Fruit fly (Drosophila melanogaster) whole organism, embryonic: ENCODE measurements around the gene CG9932.

Experiments used
- Adf1 ChIP-seq: fragments of 200-800 bp; sonication (Bioruptor generic); IDR thresholded peaks from 2 replicates; pipeline ENCODE4 v1.3.6; 2022; ENCODE audit warnings: missing biosample characterization, missing genetic modification characterization
- Aef1 ChIP-seq: fragments of 200-800 bp; sonication (Bioruptor generic); IDR thresholded peaks from 3 replicates; pipeline ENCODE4 v1.3.6; 2022; ENCODE audit warnings: missing biosample characterization, missing genetic modification characterization
- BEAF-32 ChIP-seq: fragments of 200-800 bp; sonication (Bioruptor generic); optimal IDR thresholded peaks from 3 replicates; lab custom pipeline; 2017; ENCODE audit warnings: missing biosample characterization, missing genetic modification characterization, mild to moderate bottlenecking, moderate library complexity, missing genetic modification reagents
- CG10431 ChIP-seq: fragments of 200-800 bp; sonication (Bioruptor generic); optimal IDR thresholded peaks from 3 replicates; lab custom pipeline; 2018; ENCODE audit warnings: missing biosample characterization, mild to moderate bottlenecking, missing genetic modification characterization
- CG10462 ChIP-seq: fragments of 200-800 bp; sonication (Bioruptor generic); optimal IDR thresholded peaks from 2 replicates; lab custom pipeline; 2016; ENCODE audit warnings: missing biosample characterization, missing genetic modification characterization
- CG10543 ChIP-seq: fragments of 200-800 bp; sonication (Bioruptor generic); optimal IDR thresholded peaks from 3 replicates; lab custom pipeline; 2017; ENCODE audit warnings: missing biosample characterization, mild to moderate bottlenecking, missing genetic modification characterization, moderate library complexity
- CG15514 ChIP-seq: fragments of 200-800 bp; sonication (Bioruptor generic); optimal IDR thresholded peaks from 3 replicates; lab custom pipeline; 2017; ENCODE audit warnings: missing biosample characterization, missing genetic modification characterization, mild to moderate bottlenecking, moderate library complexity, missing genetic modification reagents
- CG15696 ChIP-seq: fragments of 200-800 bp; sonication (Bioruptor generic); optimal IDR thresholded peaks from 2 replicates; lab custom pipeline; 2019; ENCODE audit warnings: missing biosample characterization, mild to moderate bottlenecking, missing genetic modification characterization, moderate library complexity
- CG17802 ChIP-seq: fragments of 200-800 bp; sonication (Bioruptor generic); optimal IDR thresholded peaks from 2 replicates; lab custom pipeline; 2018; ENCODE audit warnings: missing biosample characterization, mild to moderate bottlenecking, missing genetic modification characterization, moderate library complexity
- CG18476 ChIP-seq: fragments of 200-800 bp; sonication (Bioruptor generic); optimal IDR thresholded peaks from 2 replicates; lab custom pipeline; 2016; ENCODE audit warnings: missing biosample characterization, mild to moderate bottlenecking, missing genetic modification characterization
- CG18599 ChIP-seq: fragments of 200-800 bp; sonication (Bioruptor generic); optimal IDR thresholded peaks from 3 replicates; lab custom pipeline; 2017; ENCODE audit warnings: missing biosample characterization, missing genetic modification characterization, mild to moderate bottlenecking, moderate library complexity, missing genetic modification reagents
- CG32532 ChIP-seq: fragments of 200-800 bp; sonication (Bioruptor generic); IDR thresholded peaks from 2 replicates; pipeline ENCODE4 v1.3.6; 2022; ENCODE audit warnings: missing biosample characterization, missing genetic modification characterization
- CG3995 ChIP-seq: fragments of 200-800 bp; sonication (Bioruptor generic); optimal IDR thresholded peaks from 3 replicates; lab custom pipeline; 2016; ENCODE audit warnings: missing biosample characterization, missing genetic modification characterization
- CG5953 ChIP-seq: fragments of 200-800 bp; sonication (Bioruptor generic); IDR thresholded peaks from 2 replicates; pipeline ENCODE4 v1.3.6; 2022; ENCODE audit warnings: missing biosample characterization, missing genetic modification characterization
- CG7372 ChIP-seq: fragments of 200-800 bp; sonication (Bioruptor generic); IDR thresholded peaks from 2 replicates; pipeline ENCODE4 v1.3.6; 2022; ENCODE audit warnings: missing biosample characterization, missing genetic modification characterization
- Deaf1 ChIP-seq: fragments of 200-800 bp; optimal IDR thresholded peaks from 3 replicates; lab custom pipeline; 2019; ENCODE audit warnings: missing biosample characterization, mild to moderate bottlenecking, missing genetic modification characterization, moderate library complexity
- Doc3 ChIP-seq: fragments of 200-800 bp; sonication (Bioruptor generic); IDR thresholded peaks from 3 replicates; pipeline ENCODE4 v1.3.6; 2022; ENCODE audit warnings: missing biosample characterization, missing genetic modification characterization; ENCODE audit not compliant: partially characterized antibody
- Fer3 ChIP-seq: fragments of 200-800 bp; sonication (Bioruptor generic); optimal IDR thresholded peaks from 2 replicates; lab custom pipeline; 2018; ENCODE audit warnings: missing biosample characterization, mild to moderate bottlenecking, missing genetic modification characterization, moderate library complexity
- HLH3B ChIP-seq: fragments of 200-800 bp; sonication (Bioruptor generic); IDR thresholded peaks from 2 replicates; pipeline ENCODE4 v1.3.6; 2022; ENCODE audit warnings: missing biosample characterization, missing genetic modification characterization
- HLH54F ChIP-seq: fragments of 200-800 bp; sonication (Bioruptor generic); optimal IDR thresholded peaks from 3 replicates; lab custom pipeline; 2016; ENCODE audit warnings: missing biosample characterization, missing genetic modification characterization
- HmgZ ChIP-seq: fragments of 200-800 bp; sonication (Bioruptor generic); optimal IDR thresholded peaks from 2 replicates; lab custom pipeline; 2018; ENCODE audit warnings: missing biosample characterization, mild to moderate bottlenecking, missing genetic modification characterization
- Hmr ChIP-seq: fragments of 200-800 bp; sonication (Bioruptor generic); optimal IDR thresholded peaks from 3 replicates; lab custom pipeline; 2017; ENCODE audit warnings: mild to moderate bottlenecking, missing biosample characterization, missing genetic modification reagents, missing genetic modification characterization
- Hr78 ChIP-seq, 2 experiments: fragments of 200-800 bp in 1 of 2; fragments of >200 bp in 1 of 2; sonication (Bioruptor generic) in 1 of 2; optimal IDR thresholded peaks; 2 replicates each; lab custom pipeline; 2017 to 2019; ENCODE audit warnings: missing biosample characterization in 2 of 2, missing genetic modification characterization in 2 of 2, mild to moderate bottlenecking in 1 of 2, moderate library complexity in 1 of 2
- Kr ChIP-seq: fragments of 200-800 bp; sonication (Bioruptor generic); optimal IDR thresholded peaks from 2 replicates; lab custom pipeline; 2017; ENCODE audit warnings: missing biosample characterization, mild to moderate bottlenecking, missing genetic modification characterization
- Neu2 ChIP-seq: fragments of 200-800 bp; sonication (Bioruptor generic); optimal IDR thresholded peaks from 3 replicates; lab custom pipeline; 2016; ENCODE audit warnings: missing biosample characterization, missing genetic modification characterization, borderline replicate concordance
- Rfx ChIP-seq: fragments of 200-800 bp; sonication (Bioruptor generic); IDR thresholded peaks from 2 replicates; pipeline ENCODE4 v1.3.6; 2022; ENCODE audit warnings: missing biosample characterization, missing genetic modification characterization
- Taf1 ChIP-seq: fragments of 200-800 bp; sonication (Bioruptor generic); IDR thresholded peaks from 2 replicates; pipeline ENCODE4 v1.3.6; 2022; ENCODE audit warnings: missing biosample characterization, missing genetic modification characterization
- Trl ChIP-seq, 3 experiments: fragments of >200 bp in 2 of 3; fragments of 200-800 bp in 1 of 3; sonication (Bioruptor generic) in 1 of 3; optimal IDR thresholded peaks; 2 replicates in 1 of 3; 3 replicates in 2 of 3; lab custom pipeline; 2016 to 2017; ENCODE audit warnings: missing biosample characterization in 1 of 3, missing genetic modification characterization in 1 of 3
- bbx ChIP-seq: fragments of 200-800 bp; sonication (Bioruptor generic); IDR thresholded peaks from 2 replicates; pipeline ENCODE4 v1.3.6; 2022; ENCODE audit warnings: missing biosample characterization, missing genetic modification characterization; ENCODE audit not compliant: partially characterized antibody
- bigmax ChIP-seq: fragments of 200-800 bp; sonication (Bioruptor generic); optimal IDR thresholded peaks from 2 replicates; lab custom pipeline; 2018; ENCODE audit warnings: missing biosample characterization, mild to moderate bottlenecking, missing genetic modification characterization
- chinmo ChIP-seq: fragments of 200-800 bp; sonication (Bioruptor generic); IDR thresholded peaks from 4 replicates; pipeline ENCODE4 v1.3.6; 2022; ENCODE audit warnings: missing biosample characterization, missing genetic modification characterization; ENCODE audit not compliant: partially characterized antibody
- dmrt11E ChIP-seq: fragments of 200-800 bp; sonication (Bioruptor generic); optimal IDR thresholded peaks from 3 replicates; lab custom pipeline; 2018; ENCODE audit warnings: missing biosample characterization, mild to moderate bottlenecking, missing genetic modification characterization, moderate library complexity
- ewg ChIP-seq: fragments of 200-800 bp; sonication (Bioruptor generic); optimal IDR thresholded peaks from 3 replicates; lab custom pipeline; 2017; ENCODE audit warnings: mild to moderate bottlenecking, missing biosample characterization, missing genetic modification reagents, missing genetic modification characterization
- grn ChIP-seq: fragments of 200-800 bp; sonication (Bioruptor generic); optimal IDR thresholded peaks from 3 replicates; lab custom pipeline; 2017; ENCODE audit warnings: missing biosample characterization, missing genetic modification characterization
- h ChIP-seq: fragments of >200 bp; optimal IDR thresholded peaks from 2 replicates; lab custom pipeline; 2017
- hth ChIP-seq: fragments of >200 bp; optimal IDR thresholded peaks from 2 replicates; lab custom pipeline; 2017; ENCODE audit warnings: inconsistent platforms
- mam ChIP-seq: fragments of 200-800 bp; sonication (Bioruptor generic); optimal IDR thresholded peaks from 3 replicates; lab custom pipeline; 2016; ENCODE audit warnings: missing biosample characterization, missing genetic modification characterization
- org-1 ChIP-seq: fragments of 200-800 bp; sonication (Bioruptor generic); optimal IDR thresholded peaks from 2 replicates; lab custom pipeline; 2017; ENCODE audit warnings: missing biosample characterization, missing genetic modification characterization
- pfk ChIP-seq: fragments of 200-800 bp; sonication (Bioruptor generic); optimal IDR thresholded peaks from 2 replicates; lab custom pipeline; 2018; ENCODE audit warnings: missing biosample characterization, mild to moderate bottlenecking, missing genetic modification characterization, moderate library complexity
- prd ChIP-seq, 3 experiments: fragments of >200 bp in 2 of 3; fragments of 200-800 bp in 1 of 3; sonication (Bioruptor generic) in 1 of 3; optimal IDR thresholded peaks in 2 of 3; IDR thresholded peaks in 1 of 3; 2 replicates in 2 of 3; 3 replicates in 1 of 3; pipeline versions ENCODE4 v1.3.6 to Lab custom; 2017 to 2022; ENCODE audit warnings: missing biosample characterization in 1 of 3, missing genetic modification characterization in 1 of 3
- ro ChIP-seq: fragments of 200-800 bp; sonication (Bioruptor generic); IDR thresholded peaks from 2 replicates; pipeline ENCODE4 v1.3.6; 2022; ENCODE audit warnings: missing biosample characterization, missing genetic modification characterization
- sima ChIP-seq: fragments of 200-800 bp; sonication (Bioruptor generic); optimal IDR thresholded peaks from 2 replicates; lab custom pipeline; 2016; ENCODE audit warnings: missing biosample characterization, missing genetic modification characterization
- sisA ChIP-seq: fragments of 200-800 bp; sonication (Bioruptor generic); IDR thresholded peaks from 2 replicates; pipeline ENCODE4 v1.3.6; 2022; ENCODE audit warnings: missing biosample characterization, missing genetic modification characterization
- slbo ChIP-seq: fragments of 200-800 bp; sonication (Bioruptor generic); IDR thresholded peaks from 2 replicates; pipeline ENCODE4 v1.3.6; 2022; ENCODE audit warnings: missing biosample characterization, missing genetic modification characterization
- slou ChIP-seq: fragments of 200-800 bp; sonication (Bioruptor generic); optimal IDR thresholded peaks from 3 replicates; lab custom pipeline; 2016; ENCODE audit warnings: missing biosample characterization, missing genetic modification characterization
- sqz ChIP-seq: fragments of 200-800 bp; sonication (Bioruptor generic); optimal IDR thresholded peaks from 3 replicates; lab custom pipeline; 2018; ENCODE audit warnings: missing biosample characterization, mild to moderate bottlenecking, missing genetic modification characterization
- tx ChIP-seq: fragments of 200-800 bp; sonication (Bioruptor generic); optimal IDR thresholded peaks from 2 replicates; lab custom pipeline; 2016; ENCODE audit warnings: missing biosample characterization, missing genetic modification characterization
- unc-4 ChIP-seq: fragments of 200-800 bp; sonication (Bioruptor generic); IDR thresholded peaks from 2 replicates; pipeline ENCODE4 v1.3.6; 2022; ENCODE audit warnings: missing biosample characterization, missing genetic modification characterization; ENCODE audit not compliant: partially characterized antibody
- usp ChIP-seq: fragments of >200 bp; optimal IDR thresholded peaks from 2 replicates; lab custom pipeline; 2017; ENCODE audit warnings: missing biosample characterization, missing genetic modification characterization
- vfl ChIP-seq: fragments of 200-800 bp; sonication (Bioruptor generic); optimal IDR thresholded peaks from 2 replicates; lab custom pipeline; 2016; ENCODE audit warnings: missing biosample characterization, missing genetic modification characterization

Gene CG9932

DNA sequence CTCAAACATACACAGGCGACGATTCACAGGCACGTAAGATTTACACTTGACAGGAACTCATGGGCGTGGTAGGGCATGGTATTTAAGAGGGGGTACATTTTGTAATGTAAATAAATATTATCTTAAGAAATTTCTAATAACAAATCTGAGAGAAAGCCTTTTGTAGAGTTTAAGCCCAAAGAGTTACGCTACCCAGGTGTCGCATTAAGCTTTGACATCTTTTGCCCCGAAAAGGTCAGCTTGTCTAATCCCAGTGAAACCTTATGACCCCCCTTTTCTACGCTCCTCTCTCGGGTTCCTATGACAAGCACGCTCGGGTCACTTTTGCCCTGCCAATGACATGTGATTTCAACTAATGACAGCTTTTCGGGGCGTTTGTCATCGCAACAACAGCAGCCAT is 10.8 kb downstream of the CG9932 start (continued):
- TF ChIP-seq CG18599 (GFP tag; lab: Kevin White, UChicago) (peak; percentile 75), sqz (GFP tag; lab: Kevin White, UChicago) (no peak), bigmax (GFP tag; lab: Kevin White, UChicago) (no peak), hth (lab: Kevin White, UChicago) (no peak), Neu2 (GFP tag; lab: Kevin White, UChicago) (no peak), HLH54F (GFP tag; lab: Kevin White, UChicago) (peak; percentile 7), Deaf1 (tag; lab: Kevin White, UChicago) (no peak), Kr (GFP tag; lab: Kevin White, UChicago) (no peak), dmrt11E (tag; lab: Kevin White, UChicago) (no peak), sisA (peak; percentile 26; the same call in 1 of the 2 replicates), CG10543 (GFP tag; lab: Kevin White, UChicago) (peak; percentile 31), CG18476 (GFP tag; lab: Kevin White, UChicago) (no peak), org-1 (GFP tag; lab: Kevin White, UChicago) (no peak), chinmo (no peak), unc-4 (GFP tag; lab: Robert Waterston, UW) (no peak), Adf1 (GFP tag; lab: Robert Waterston, UW) (no peak), Fer3 (tag; lab: Kevin White, UChicago) (peak; percentile 24), CG10462 (GFP tag; lab: Kevin White, UChicago) (no peak), CG17802 (tag; lab: Kevin White, UChicago) (no peak), Hr78 (GFP tag; optimal IDR thresholded peaks at IDR 0.05; lab: Kevin White, UChicago) (no peak), Rfx (0 out of 2 replicates have a peak, but pooled peaks have one; percentile 18), Taf1 (peak; percentile 15; the same call in 1 of the 2 replicates), CG32532 (GFP tag; lab: Robert Waterston, UW) (peak; percentile 62), mam (GFP tag; lab: Kevin White, UChicago) (peak; percentile 6), slou (GFP tag; lab: Kevin White, UChicago) (peak; percentile 1), slbo (GFP tag; lab: Robert Waterston, UW) (0 out of 2 replicates have a peak, but pooled peaks have one; percentile 19), Trl (optimal IDR thresholded peaks at IDR 0.05; lab: Kevin White, UChicago) (no peak), Trl (GFP tag; optimal IDR thresholded peaks at IDR 0.05; lab: Kevin White, UChicago) (no peak), Aef1 (GFP tag; lab: Robert Waterston, UW) (no peak), CG7372 (GFP tag; lab: Robert Waterston, UW) (0 out of 2 replicates have a peak, but pooled peaks have one; percentile 24), grn (GFP tag; lab: Kevin White, UChicago) (no peak), prd (optimal IDR thresholded peaks at IDR 0.05; lab: Kevin White, UChicago) (no peak), prd (GFP tag; IDR thresholded peaks at IDR 0.05; lab: Robert Waterston, UW) (no peak), h (no peak), usp (GFP tag; lab: Kevin White, UChicago) (no peak), ewg (GFP tag; lab: Kevin White, UChicago) (no peak), ro (no peak), Doc3 (GFP tag; lab: Robert Waterston, UW) (no peak), tx (GFP tag; lab: Kevin White, UChicago) (no peak), Hmr (GFP tag; lab: Kevin White, UChicago) (peak; percentile 48), vfl (GFP tag; lab: Kevin White, UChicago) (no peak), CG10431 (GFP tag; lab: Kevin White, UChicago) (no peak), BEAF-32 (GFP tag; lab: Kevin White, UChicago) (no peak), HmgZ (no peak), HLH3B (GFP tag; lab: Robert Waterston, UW) (no peak), pfk (no peak), CG5953 (GFP tag; lab: Robert Waterston, UW) (no peak), sima (GFP tag; lab: Kevin White, UChicago) (no peak), CG3995 (GFP tag; lab: Kevin White, UChicago) (no peak), CG15514 (GFP tag; lab: Kevin White, UChicago) (peak; percentile 32), CG15696 (tag; lab: Kevin White, UChicago) (no peak), bbx (no peak)
